Fruit fly (Drosophila melanogaster): ENCODE measurements around the gene Ctr9.

- TF ChIP-seq CG1621 (tag; optimal IDR thresholded peaks at IDR 0.05) (no peak), topi (GFP tag; optimal IDR thresholded peaks at IDR 0.05) (no peak), CG31627 (GFP tag; optimal IDR thresholded peaks at IDR 0.05) (no peak), Smox (GFP tag; optimal IDR thresholded peaks at IDR 0.05) (no peak), CG6854 (GFP tag; optimal IDR thresholded peaks at IDR 0.05) (no peak), Gug (GFP tag; IDR thresholded peaks at IDR 0.05) (no peak)
Measured at dm6 chr3L:1305317-1305716, 1.7 kb upstream of the Ctr9 start.
